Worm (Caenorhabditis elegans): ENCODE measurements around the gene Y43F8B.10.

DNA sequence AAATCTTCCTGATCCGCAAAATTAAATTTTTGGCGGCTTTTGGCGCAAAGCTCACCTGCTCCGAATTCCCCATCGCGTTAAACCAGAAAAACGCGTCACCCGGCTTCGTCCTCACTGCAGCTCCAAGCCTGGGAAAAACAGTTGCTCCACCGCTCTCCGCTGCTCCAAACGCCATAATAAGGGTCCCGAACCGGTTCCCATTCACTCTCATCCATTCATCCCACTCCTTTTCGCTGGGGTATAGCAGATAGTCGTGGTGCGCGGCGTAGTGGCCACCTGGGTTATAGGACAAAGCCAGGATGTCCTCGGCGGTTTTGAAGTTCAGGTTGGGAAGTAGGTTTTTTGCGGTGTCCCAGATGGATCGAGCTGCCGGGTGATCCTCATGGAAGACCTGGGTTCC is 36.7 kb downstream of the Y43F8B.10 start:
- TF ChIP-seq snpc-4 (tag; optimal IDR thresholded peaks at IDR 0.05), result no peak
- TF ChIP-seq ztf-11 (tag; optimal IDR thresholded peaks at IDR 0.05), result no peak
- TF ChIP-seq blmp-1 (tag; optimal IDR thresholded peaks at IDR 0.05), result no peak
- TF ChIP-seq lsy-2 (tag; optimal IDR thresholded peaks at IDR 0.05), result no peak
- no peak for TF ChIP-seq drap-1 (GFP tag; optimal IDR thresholded peaks at IDR 0.05)
- TF ChIP-seq nhr-237 (tag; optimal IDR thresholded peaks at IDR 0.05), result no peak
- TF ChIP-seq mab-5 (tag; optimal IDR thresholded peaks at IDR 0.05), result no peak
- no peak for TF ChIP-seq elt-3 (tag; optimal IDR thresholded peaks at IDR 0.05)
- TF ChIP-seq nhr-12 (tag; optimal IDR thresholded peaks at IDR 0.05), result no peak
- no peak for TF ChIP-seq nhr-28 (tag; optimal IDR thresholded peaks at IDR 0.05)
- no peak for TF ChIP-seq unc-39 (tag; optimal IDR thresholded peaks at IDR 0.05)
- no peak for TF ChIP-seq pha-4 (tag; optimal IDR thresholded peaks at IDR 0.05)
- TF ChIP-seq ces-1 (GFP tag; optimal IDR thresholded peaks at IDR 0.05), result no peak
- no peak for TF ChIP-seq sem-2 (GFP tag; optimal IDR thresholded peaks at IDR 0.05)

All from whole organism, mixed stage, embryonic.